Worm (Caenorhabditis elegans): Measurements from ENCODE around the gene Y62H9A.2.

DNA sequence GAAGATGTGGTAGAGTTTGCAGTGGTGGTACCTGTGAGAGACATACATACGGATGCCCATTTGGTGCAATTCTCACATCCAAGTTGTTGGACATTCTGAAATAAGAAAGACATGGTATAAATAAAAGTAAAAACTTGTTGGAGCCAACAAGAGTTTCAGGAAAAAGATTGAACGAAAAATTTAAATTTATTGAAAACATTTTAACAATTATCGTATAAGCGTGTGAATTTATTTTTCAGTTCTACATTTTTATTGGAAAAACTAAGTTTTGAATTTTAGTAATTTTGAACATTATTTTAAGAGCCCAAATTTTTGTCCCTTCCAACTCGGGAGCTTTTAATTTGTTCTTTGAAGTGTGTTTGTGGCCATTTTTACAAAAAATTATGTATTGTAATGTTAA lies 23.1 kb downstream of the Y62H9A.2 start, which contains the start of gene F54F7.8:
- TF ChIP-seq zag-1 (tag; optimal IDR thresholded peaks at IDR 0.05): no peak
- TF ChIP-seq nhr-237 (tag; optimal IDR thresholded peaks at IDR 0.05): no peak
- TF ChIP-seq fos-1 (tag; optimal IDR thresholded peaks at IDR 0.05): no peak
